Worm (Caenorhabditis elegans) whole organism, L4 larva: ENCODE measurements around the gene R13H4.2.

Experiments
- D1046.2 ChIP-seq: fragments of 200-800 bp; sonication (Bioruptor generic); IDR thresholded peaks from 2 replicates; pipeline ENCODE4 v1.3.6; 2022; ENCODE audit warnings: missing genetic modification characterization, missing compliant biosample characterization
- F10B5.3 ChIP-seq: sonication (generic microtip); optimal IDR thresholded peaks from 2 replicates; lab custom pipeline; 2016; ENCODE audit warnings: mild to moderate bottlenecking, missing genetic modification characterization, missing compliant biosample characterization
- F37D6.2 ChIP-seq: sonication (generic microtip); optimal IDR thresholded peaks from 2 replicates; lab custom pipeline; 2016; ENCODE audit warnings: mild to moderate bottlenecking, missing genetic modification characterization, missing compliant biosample characterization
- T26A8.4 ChIP-seq: fragments of 200-800 bp; sonication (Bioruptor generic); IDR thresholded peaks from 2 replicates; pipeline ENCODE4 v1.3.6; 2022; ENCODE audit warnings: missing genetic modification characterization, missing compliant biosample characterization
- Y48G9A.11 ChIP-seq: fragments of 200-800 bp; sonication (Bioruptor generic); IDR thresholded peaks from 2 replicates; pipeline ENCODE4 v1.3.6; 2022; ENCODE audit warnings: missing genetic modification reagents, missing genetic modification characterization, missing compliant biosample characterization
- ZK337.2 ChIP-seq: fragments of 200-800 bp; sonication (Bioruptor generic); IDR thresholded peaks from 2 replicates; pipeline ENCODE4 v1.3.6; 2022; ENCODE audit warnings: missing genetic modification reagents, missing genetic modification characterization, missing compliant biosample characterization
- aha-1 ChIP-seq: fragments of 150-350 bp; peaks from one replicate; lab custom pipeline; 2014; ENCODE audit warnings: missing biosample characterization, missing genetic modification characterization
- ceh-28 ChIP-seq: fragments of 150-350 bp; optimal IDR thresholded peaks from 2 replicates; lab custom pipeline; 2014; ENCODE audit warnings: missing biosample characterization, missing genetic modification reagents, missing genetic modification characterization
- ceh-82 ChIP-seq: sonication (generic microtip); optimal IDR thresholded peaks from 2 replicates; lab custom pipeline; 2017; ENCODE audit warnings: missing biosample characterization, missing genetic modification characterization
- ctbp-1 ChIP-seq: fragments of 200-800 bp; sonication (Bioruptor generic); IDR thresholded peaks from 2 replicates; pipeline ENCODE4 v1.3.6; 2022; ENCODE audit warnings: missing genetic modification reagents, missing genetic modification characterization, missing compliant biosample characterization
- daf-16 ChIP-seq, 3 experiments: sonication (generic microtip); optimal IDR thresholded peaks; 2 replicates each; lab custom pipeline; 2016 to 2017; ENCODE audit warnings: missing genetic modification characterization in 3 of 3, missing genetic modification reagents in 3 of 3, mild to moderate bottlenecking in 2 of 3, missing compliant biosample characterization in 2 of 3, missing biosample characterization in 1 of 3, moderate library complexity in 1 of 3
- daf-19 ChIP-seq: fragments of 200-800 bp; sonication (Bioruptor generic); conservative IDR thresholded peaks from 2 replicates; pipeline ENCODE4 v1.3.6; 2022; ENCODE audit warnings: missing genetic modification characterization, missing compliant biosample characterization
- dmd-6 ChIP-seq: fragments of 200-800 bp; sonication (Bioruptor generic); IDR thresholded peaks from 2 replicates; pipeline ENCODE4 v1.3.6; 2022; ENCODE audit warnings: missing genetic modification reagents, missing genetic modification characterization, missing compliant biosample characterization
- dve-1 ChIP-seq: sonication (generic microtip); optimal IDR thresholded peaks from 2 replicates; lab custom pipeline; 2017; ENCODE audit warnings: antibody characterized with exemption, mild to moderate bottlenecking, missing genetic modification characterization, missing compliant biosample characterization; ENCODE audit not compliant: insufficient read depth
- gei-8 ChIP-seq: fragments of 200-800 bp; sonication (Bioruptor generic); optimal IDR thresholded peaks from 2 replicates; lab custom pipeline; 2018; ENCODE audit warnings: mild to moderate bottlenecking, missing genetic modification characterization, missing compliant biosample characterization
- hif-1 ChIP-seq, 2 experiments: sonication (generic microtip); optimal IDR thresholded peaks; 2 replicates each; lab custom pipeline; 2016 to 2017; ENCODE audit warnings: missing compliant biosample characterization in 2 of 2, missing genetic modification characterization in 2 of 2, missing genetic modification reagents in 2 of 2, missing genotype in 2 of 2, mild to moderate bottlenecking in 1 of 2
- hlh-11 ChIP-seq: fragments of 200-800 bp; sonication (Bioruptor generic); optimal IDR thresholded peaks from 2 replicates; lab custom pipeline; 2018; ENCODE audit warnings: mild to moderate bottlenecking, missing genetic modification characterization, missing compliant biosample characterization
- hlh-30 ChIP-seq: sonication (generic microtip); optimal IDR thresholded peaks from 2 replicates; lab custom pipeline; 2017; ENCODE audit warnings: antibody characterized with exemption, mild to moderate bottlenecking, missing genetic modification characterization, missing compliant biosample characterization; ENCODE audit not compliant: insufficient read depth
- lin-29 ChIP-seq: fragments of 200-800 bp; sonication (Bioruptor generic); IDR thresholded peaks from 2 replicates; pipeline ENCODE4 v1.3.6; 2022; ENCODE audit warnings: missing genetic modification reagents, missing genetic modification characterization, missing compliant biosample characterization
- lir-3 ChIP-seq: sonication (generic microtip); optimal IDR thresholded peaks from 2 replicates; lab custom pipeline; 2016; ENCODE audit warnings: mild to moderate bottlenecking, missing genetic modification characterization, missing compliant biosample characterization
- madf-9 ChIP-seq: fragments of 200-800 bp; sonication (Bioruptor generic); conservative IDR thresholded peaks from 2 replicates; pipeline ENCODE4 v1.3.6; 2022; ENCODE audit warnings: missing genetic modification reagents, missing genetic modification characterization, missing compliant biosample characterization
- mes-2 ChIP-seq: sonication (generic microtip); optimal IDR thresholded peaks from 2 replicates; lab custom pipeline; 2016; ENCODE audit warnings: missing genotype, mild to moderate bottlenecking, missing genetic modification characterization, missing compliant biosample characterization; ENCODE audit not compliant: poor library complexity, severe bottlenecking
- nhr-10 ChIP-seq: fragments of 150-350 bp; optimal IDR thresholded peaks from 2 replicates; lab custom pipeline; 2014; ENCODE audit warnings: missing biosample characterization, missing genetic modification characterization
- nhr-102 ChIP-seq: sonication (generic microtip); optimal IDR thresholded peaks from 2 replicates; lab custom pipeline; 2016; ENCODE audit warnings: mild to moderate bottlenecking, missing genetic modification characterization, moderate library complexity, missing compliant biosample characterization
- nhr-41 ChIP-seq: fragments of 200-800 bp; sonication (Bioruptor generic); IDR thresholded peaks from 2 replicates; pipeline ENCODE4 v1.3.6; 2022; ENCODE audit warnings: missing genetic modification reagents, missing genetic modification characterization, missing compliant biosample characterization
- nhr-42 ChIP-seq: fragments of 200-800 bp; sonication (Bioruptor generic); IDR thresholded peaks from 2 replicates; pipeline ENCODE4 v1.3.6; 2022; ENCODE audit warnings: missing genetic modification characterization, missing compliant biosample characterization
- nhr-77 ChIP-seq: fragments of 150-350 bp; optimal IDR thresholded peaks from 2 replicates; lab custom pipeline; 2014; ENCODE audit warnings: missing biosample characterization, missing genetic modification characterization
- pha-4 ChIP-seq, 2 experiments: fragments of 150-350 bp in 1 of 2; fragments of 200-800 bp in 1 of 2; sonication (Bioruptor generic) in 1 of 2; IDR thresholded peaks in 1 of 2; optimal IDR thresholded peaks in 1 of 2; 2 replicates each; pipeline versions ENCODE4 v1.3.6 to Lab custom; 2014 to 2022; ENCODE audit warnings: missing genetic modification characterization in 2 of 2, missing genetic modification reagents in 2 of 2, missing biosample characterization in 1 of 2, missing compliant biosample characterization in 1 of 2
- pqm-1 ChIP-seq: sonication (generic microtip); optimal IDR thresholded peaks from 2 replicates; lab custom pipeline; 2017; ENCODE audit warnings: missing biosample characterization, missing genetic modification characterization
- snpc-1.2 ChIP-seq: fragments of 200-800 bp; sonication (Bioruptor generic); IDR thresholded peaks from 2 replicates; pipeline ENCODE4 v1.3.6; 2022; ENCODE audit warnings: missing genetic modification reagents, missing genetic modification characterization, missing compliant biosample characterization
- snpc-4 ChIP-seq: fragments of 150-350 bp; optimal IDR thresholded peaks from 2 replicates; lab custom pipeline; 2014; ENCODE audit warnings: missing biosample characterization, missing genetic modification characterization
- tra-1 ChIP-seq: fragments of 200-800 bp; sonication (Bioruptor generic); IDR thresholded peaks from 2 replicates; pipeline ENCODE4 v1.3.6; 2022; ENCODE audit warnings: missing genetic modification reagents, missing genetic modification characterization, missing compliant biosample characterization
- unc-62 ChIP-seq, 3 experiments: fragments of 150-350 bp in 1 of 3; sonication (generic microtip); optimal IDR thresholded peaks in 2 of 3; peaks in 1 of 3; 1 replicate in 1 of 3; 2 replicates in 2 of 3; lab custom pipeline; 2014 to 2017; ENCODE audit warnings: missing biosample characterization in 3 of 3, missing genetic modification characterization in 3 of 3, missing genetic modification reagents in 3 of 3, missing genotype in 1 of 3
- zfp-2 ChIP-seq: sonication (generic microtip); optimal IDR thresholded peaks from 2 replicates; lab custom pipeline; 2016; ENCODE audit warnings: mild to moderate bottlenecking, missing genetic modification characterization, missing compliant biosample characterization
- zfp-3 ChIP-seq: fragments of 200-800 bp; sonication (Bioruptor generic); conservative IDR thresholded peaks from 2 replicates; pipeline ENCODE4 v1.3.6; 2022; ENCODE audit warnings: missing genetic modification reagents, missing genetic modification characterization, missing compliant biosample characterization
- ztf-11 ChIP-seq: fragments of 150-350 bp; optimal IDR thresholded peaks from 2 replicates; lab custom pipeline; 2014; ENCODE audit warnings: missing biosample characterization, missing genetic modification characterization

The R13H4.2 gene

DNA sequence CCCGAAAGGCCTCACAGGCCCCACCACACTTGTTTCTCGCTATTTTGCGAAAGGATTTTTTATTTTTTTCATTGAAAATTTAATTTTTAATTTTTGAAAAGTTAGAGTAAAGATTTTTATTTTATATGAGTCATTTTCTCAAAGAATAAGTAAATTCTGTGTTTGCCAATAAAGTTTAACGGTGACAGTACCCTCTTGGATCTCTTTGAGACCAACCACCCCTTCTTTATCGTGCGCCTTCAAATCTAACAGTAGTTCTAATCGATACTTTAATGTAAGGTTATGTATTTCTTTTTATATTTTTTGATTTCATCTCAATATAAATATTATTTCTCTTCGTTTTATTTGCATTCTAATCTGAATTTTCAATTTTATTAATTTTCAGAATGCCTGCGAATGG is 9.3 kb downstream of the R13H4.2 start, which contains the start of gene hmp-1:
Gene hmp-1, plus strand, starts transcription at position 380 of the 400 bp plus-strand sequence.
- TF ChIP-seq tra-1 (no peak), lin-29 (GFP tag; lab: Robert Waterston, UW) (no peak), F10B5.3 (tag; lab: Kevin White, UChicago) (no peak), Y48G9A.11 (no peak), ctbp-1 (GFP tag; lab: Robert Waterston, UW) (no peak), madf-9 (GFP tag; lab: Robert Waterston, UW) (no peak), nhr-77 (tag; lab: Kevin White, UChicago) (no peak), aha-1 (tag; lab: Kevin White, UChicago) (peak; percentile 9), hif-1 (tag; optimal IDR thresholded peaks at IDR 0.05; lab: Kevin White, UChicago) (no peak)
- TF ChIP-seq, all 104 proteins: peak for 1

- no peak for TF ChIP-seq pha-4 (GFP tag; IDR thresholded peaks at IDR 0.05; lab: Robert Waterston, UW)
- TF ChIP-seq pha-4 (tag; optimal IDR thresholded peaks at IDR 0.05; lab: Kevin White, UChicago): peak; percentile 50
- TF ChIP-seq unc-62 (GFP tag; optimal IDR thresholded peaks at IDR 0.05 in 1 of 2; lab: Kevin White, UChicago): peak in 1 of 2 experiments; percentile 86
- no peak for TF ChIP-seq unc-62 (tag; optimal IDR thresholded peaks at IDR 0.05; lab: Kevin White, UChicago)
- no peak for TF ChIP-seq nhr-10
Observed at ce11 chrV:11846969-11847368, 10.8 kb downstream of the R13H4.2 start.

- TF ChIP-seq ztf-11: no peak
- TF ChIP-seq zfp-3 (GFP tag; lab: Robert Waterston, UW): no peak
- no peak for TF ChIP-seq T26A8.4 (GFP tag; lab: Robert Waterston, UW)
- TF ChIP-seq mes-2 (tag; lab: Kevin White, UChicago): no peak
- TF ChIP-seq nhr-41 (GFP tag; lab: Robert Waterston, UW): no peak
- no peak for TF ChIP-seq zfp-2 (tag; lab: Kevin White, UChicago)
- TF ChIP-seq dve-1: peak; percentile 31
- no peak for TF ChIP-seq snpc-4
- TF ChIP-seq snpc-1.2 (GFP tag; lab: Robert Waterston, UW): no peak
- TF ChIP-seq nhr-102 (tag; lab: Kevin White, UChicago): no peak
- peak; percentile 32 for TF ChIP-seq hlh-11 (tag; lab: Kevin White, UChicago)
- TF ChIP-seq hlh-30 (tag; lab: Kevin White, UChicago): peak; percentile 59
- TF ChIP-seq D1046.2: no peak
- TF ChIP-seq ceh-28 (tag; lab: Kevin White, UChicago): no peak
- TF ChIP-seq daf-16 (GFP tag; optimal IDR thresholded peaks at IDR 0.05; lab: Kevin White, UChicago): no peak
- TF ChIP-seq daf-16 (tag; optimal IDR thresholded peaks at IDR 0.05; lab: Kevin White, UChicago): peak; percentile 59
- TF ChIP-seq gei-8 (GFP tag; lab: Kevin White, UChicago): no peak
- no peak for TF ChIP-seq ZK337.2 (GFP tag; lab: Robert Waterston, UW)
- no peak for TF ChIP-seq daf-19 (GFP tag; lab: Robert Waterston, UW)
- peak; percentile 36 for TF ChIP-seq dmd-6 (GFP tag; lab: Robert Waterston, UW)
- TF ChIP-seq pqm-1 (tag; lab: Kevin White, UChicago): peak; percentile 10
- TF ChIP-seq lir-3 (tag; lab: Kevin White, UChicago): no peak
- TF ChIP-seq F37D6.2: no peak
Observed at ce11 chrV:11849408-11849807, 13.2 kb downstream of the R13H4.2 start.

- TF ChIP-seq tra-1 (no peak), ceh-82 (tag; lab: Kevin White, UChicago) (no peak), aha-1 (tag; lab: Kevin White, UChicago) (peak; percentile 51), unc-62 (GFP tag; optimal IDR thresholded peaks at IDR 0.05 in 1 of 2; lab: Kevin White, UChicago) (peak in 1 of 2 experiments; percentile 93), unc-62 (tag; optimal IDR thresholded peaks at IDR 0.05; lab: Kevin White, UChicago) (no peak), dmd-6 (GFP tag; lab: Robert Waterston, UW) (no peak), nhr-42 (GFP tag; lab: Robert Waterston, UW) (no peak), lir-3 (tag; lab: Kevin White, UChicago) (no peak)
Observed at ce11 chrV:11852305-11852704, 16.1 kb downstream of the R13H4.2 start.
